Worm (Caenorhabditis elegans) whole organism, late embryonic: Measurements from ENCODE around the gene C02F12.5.

Experiments
- C08G9.2 ChIP-seq: sonication (generic microtip); optimal IDR thresholded peaks from 2 replicates; lab custom pipeline; 2016; ENCODE audit warnings: mild to moderate bottlenecking, missing genetic modification characterization, moderate library complexity, missing compliant biosample characterization
- F13H6.1 ChIP-seq: sonication (generic microtip); optimal IDR thresholded peaks from 2 replicates; lab custom pipeline; 2016; ENCODE audit warnings: missing genetic modification characterization, missing compliant biosample characterization
- T23F11.4 ChIP-seq: fragments of 200-800 bp; sonication (Bioruptor generic); optimal IDR thresholded peaks from 2 replicates; lab custom pipeline; 2018; ENCODE audit warnings: mild to moderate bottlenecking, missing genetic modification characterization, missing compliant biosample characterization
- Y22D7AL.16 ChIP-seq: sonication (generic microtip); optimal IDR thresholded peaks from 2 replicates; lab custom pipeline; 2016; ENCODE audit warnings: missing genetic modification characterization, missing compliant biosample characterization
- ahr-1 ChIP-seq: sonication (generic microtip); optimal IDR thresholded peaks from 2 replicates; lab custom pipeline; 2016; ENCODE audit warnings: missing genetic modification characterization, missing compliant biosample characterization
- ama-1 ChIP-seq: fragments of 150-350 bp; optimal IDR thresholded peaks from 2 replicates; lab custom pipeline; 2014
- ceh-18 ChIP-seq: sonication (generic microtip); optimal IDR thresholded peaks from 2 replicates; lab custom pipeline; 2016; ENCODE audit warnings: missing genetic modification characterization, missing compliant biosample characterization
- ceh-19 ChIP-seq: fragments of 200-800 bp; sonication (Bioruptor generic); optimal IDR thresholded peaks from 2 replicates; lab custom pipeline; 2018; ENCODE audit warnings: mild to moderate bottlenecking, missing genetic modification characterization, missing compliant biosample characterization
- ceh-2 ChIP-seq: sonication (generic microtip); optimal IDR thresholded peaks from 2 replicates; lab custom pipeline; 2016; ENCODE audit warnings: missing genotype, missing genetic modification characterization, missing compliant biosample characterization
- ceh-22 ChIP-seq: sonication (generic microtip); optimal IDR thresholded peaks from 2 replicates; lab custom pipeline; 2017; ENCODE audit warnings: missing biosample characterization, missing genetic modification characterization
- ceh-30 ChIP-seq: fragments of 150-350 bp; optimal IDR thresholded peaks from 2 replicates; lab custom pipeline; 2014; ENCODE audit warnings: missing biosample characterization, missing genetic modification characterization
- ceh-31 ChIP-seq: sonication (generic microtip); optimal IDR thresholded peaks from 2 replicates; lab custom pipeline; 2016; ENCODE audit warnings: missing genetic modification characterization, missing compliant biosample characterization
- ceh-6 ChIP-seq: fragments of 200-800 bp; sonication (Bioruptor generic); optimal IDR thresholded peaks from 2 replicates; lab custom pipeline; 2018; ENCODE audit warnings: mild to moderate bottlenecking, missing genetic modification characterization, missing compliant biosample characterization
- ceh-9 ChIP-seq: sonication (generic microtip); optimal IDR thresholded peaks from 2 replicates; lab custom pipeline; 2016; ENCODE audit warnings: mild to moderate bottlenecking, missing genetic modification characterization, inconsistent platforms, missing compliant biosample characterization
- dmd-4 ChIP-seq: sonication (generic microtip); optimal IDR thresholded peaks from 2 replicates; lab custom pipeline; 2016; ENCODE audit warnings: borderline replicate concordance, missing genetic modification characterization, missing compliant biosample characterization
- elt-2 ChIP-seq: sonication (generic microtip); optimal IDR thresholded peaks from 2 replicates; lab custom pipeline; 2016; ENCODE audit warnings: missing genetic modification reagents, missing genetic modification characterization, missing compliant biosample characterization
- elt-4 ChIP-seq: sonication (generic microtip); optimal IDR thresholded peaks from 2 replicates; lab custom pipeline; 2016; ENCODE audit warnings: missing genetic modification characterization, missing compliant biosample characterization
- ets-4 ChIP-seq: sonication (generic microtip); optimal IDR thresholded peaks from 2 replicates; lab custom pipeline; 2016; ENCODE audit warnings: missing genetic modification characterization, missing compliant biosample characterization
- fax-1 ChIP-seq: sonication (generic microtip); optimal IDR thresholded peaks from 2 replicates; lab custom pipeline; 2016; ENCODE audit warnings: missing genotype, missing genetic modification characterization, missing compliant biosample characterization
- fkh-6 ChIP-seq: sonication (generic microtip); optimal IDR thresholded peaks from 2 replicates; lab custom pipeline; 2016; ENCODE audit warnings: missing genetic modification characterization, missing compliant biosample characterization
- gmeb-2 ChIP-seq: sonication (generic microtip); optimal IDR thresholded peaks from 2 replicates; lab custom pipeline; 2016; ENCODE audit warnings: missing genetic modification characterization, inconsistent platforms, missing compliant biosample characterization
- hlh-13 ChIP-seq: fragments of 200-800 bp; sonication (Bioruptor generic); optimal IDR thresholded peaks from 2 replicates; lab custom pipeline; 2018; ENCODE audit warnings: mild to moderate bottlenecking, missing genetic modification characterization, missing compliant biosample characterization
- hlh-6 ChIP-seq: sonication (generic microtip); optimal IDR thresholded peaks from 2 replicates; lab custom pipeline; 2016; ENCODE audit warnings: missing genotype, missing genetic modification characterization, missing compliant biosample characterization
- hlh-8 ChIP-seq: sonication (generic microtip); optimal IDR thresholded peaks from 2 replicates; lab custom pipeline; 2016; ENCODE audit warnings: missing genotype, missing genetic modification characterization, missing compliant biosample characterization
- lim-6 ChIP-seq: sonication (generic microtip); optimal IDR thresholded peaks from 2 replicates; lab custom pipeline; 2016; ENCODE audit warnings: missing genetic modification characterization, missing compliant biosample characterization
- lin-11 ChIP-seq: fragments of 200-800 bp; sonication (Bioruptor generic); optimal IDR thresholded peaks from 2 replicates; lab custom pipeline; 2018; ENCODE audit warnings: mild to moderate bottlenecking, missing genetic modification characterization, missing compliant biosample characterization
- madf-2 ChIP-seq: sonication (generic microtip); optimal IDR thresholded peaks from 2 replicates; lab custom pipeline; 2017; ENCODE audit warnings: missing genetic modification characterization, missing compliant biosample characterization
- mec-3 ChIP-seq: sonication (generic microtip); optimal IDR thresholded peaks from 2 replicates; lab custom pipeline; 2016; ENCODE audit warnings: borderline replicate concordance, missing genetic modification characterization, missing compliant biosample characterization
- nhr-11 ChIP-seq: fragments of 150-350 bp; optimal IDR thresholded peaks from 2 replicates; lab custom pipeline; 2014; ENCODE audit warnings: missing biosample characterization, missing genetic modification characterization
- pag-3 ChIP-seq: sonication (generic microtip); optimal IDR thresholded peaks from 2 replicates; lab custom pipeline; 2016; ENCODE audit warnings: missing compliant biosample characterization, missing genetic modification characterization, borderline replicate concordance
- pat-9 ChIP-seq: fragments of 200-800 bp; sonication (Bioruptor generic); optimal IDR thresholded peaks from 2 replicates; lab custom pipeline; 2018; ENCODE audit warnings: mild to moderate bottlenecking, missing genetic modification characterization, moderate library complexity, missing compliant biosample characterization
- pha-2 ChIP-seq: sonication (generic microtip); optimal IDR thresholded peaks from 2 replicates; lab custom pipeline; 2017; ENCODE audit warnings: mild to moderate bottlenecking, missing genetic modification characterization, missing compliant biosample characterization
- pha-4 ChIP-seq: fragments of 150-350 bp; optimal IDR thresholded peaks from 2 replicates; lab custom pipeline; 2018; ENCODE audit warnings: missing biosample characterization, missing genetic modification reagents, missing genetic modification characterization
- pros-1 ChIP-seq: fragments of 150-350 bp; optimal IDR thresholded peaks from 2 replicates; lab custom pipeline; 2014; ENCODE audit warnings: missing biosample characterization, missing genetic modification reagents, missing genetic modification characterization
- rnt-1 ChIP-seq: sonication (generic microtip); optimal IDR thresholded peaks from 2 replicates; lab custom pipeline; 2016; ENCODE audit warnings: missing genetic modification characterization, missing compliant biosample characterization
- sox-4 ChIP-seq: sonication (generic microtip); optimal IDR thresholded peaks from 2 replicates; lab custom pipeline; 2017; ENCODE audit warnings: mild to moderate bottlenecking, missing genetic modification characterization, inconsistent platforms, missing compliant biosample characterization
- tbx-2 ChIP-seq: sonication (generic microtip); optimal IDR thresholded peaks from 2 replicates; lab custom pipeline; 2016; ENCODE audit warnings: missing genetic modification characterization, missing compliant biosample characterization
- tbx-7 ChIP-seq: sonication (generic microtip); optimal IDR thresholded peaks from 2 replicates; lab custom pipeline; 2016; ENCODE audit warnings: missing genotype, missing genetic modification characterization, missing compliant biosample characterization
- ttx-3 ChIP-seq: sonication (generic microtip); optimal IDR thresholded peaks from 2 replicates; lab custom pipeline; 2016; ENCODE audit warnings: missing genetic modification reagents, missing genetic modification characterization, missing compliant biosample characterization
- unc-3 ChIP-seq, 2 experiments: fragments of 200-800 bp in 1 of 2; sonication (Bioruptor generic) in 1 of 2; sonication (generic microtip) in 1 of 2; conservative IDR thresholded peaks in 1 of 2; optimal IDR thresholded peaks in 1 of 2; 2 replicates each; pipeline versions ENCODE4 v1.3.6 to Lab custom; 2016 to 2022; ENCODE audit warnings: missing compliant biosample characterization in 2 of 2, missing genetic modification characterization in 2 of 2, missing genetic modification reagents in 1 of 2
- unc-42 ChIP-seq: sonication (generic microtip); optimal IDR thresholded peaks from 2 replicates; lab custom pipeline; 2016; ENCODE audit warnings: missing genotype, missing genetic modification characterization, missing compliant biosample characterization
- unc-55 ChIP-seq: sonication (generic microtip); optimal IDR thresholded peaks from 2 replicates; lab custom pipeline; 2017; ENCODE audit warnings: missing biosample characterization, missing genetic modification reagents, missing genetic modification characterization
- zip-5 ChIP-seq: sonication (generic microtip); optimal IDR thresholded peaks from 2 replicates; lab custom pipeline; 2016; ENCODE audit warnings: missing genetic modification characterization, missing compliant biosample characterization
- ztf-16 ChIP-seq: sonication (generic microtip); optimal IDR thresholded peaks from 2 replicates; lab custom pipeline; 2017; ENCODE audit warnings: missing genetic modification characterization, missing compliant biosample characterization

The C02F12.5 gene

ce11 chrX:3709747-3710146, 37.8 kb upstream of the C02F12.5 start:
- TF ChIP-seq mec-3 (no peak), fkh-6 (tag; lab: Kevin White, UChicago) (no peak), zip-5 (tag; lab: Kevin White, UChicago) (no peak), pros-1 (tag; lab: Kevin White, UChicago) (no peak), lin-11 (no peak), pha-2 (tag; lab: Kevin White, UChicago) (no peak), tbx-2 (no peak), ceh-30 (tag; lab: Kevin White, UChicago) (no peak), hlh-8 (tag; lab: Kevin White, UChicago) (no peak), ttx-3 (tag; lab: Kevin White, UChicago) (no peak), gmeb-2 (tag; lab: Kevin White, UChicago) (no peak), hlh-6 (tag; lab: Kevin White, UChicago) (no peak), ahr-1 (tag; lab: Kevin White, UChicago) (no peak), pha-4 (tag; lab: Kevin White, UChicago) (no peak), madf-2 (tag; lab: Kevin White, UChicago) (no peak), ceh-2 (tag; lab: Kevin White, UChicago) (no peak)

DNA sequence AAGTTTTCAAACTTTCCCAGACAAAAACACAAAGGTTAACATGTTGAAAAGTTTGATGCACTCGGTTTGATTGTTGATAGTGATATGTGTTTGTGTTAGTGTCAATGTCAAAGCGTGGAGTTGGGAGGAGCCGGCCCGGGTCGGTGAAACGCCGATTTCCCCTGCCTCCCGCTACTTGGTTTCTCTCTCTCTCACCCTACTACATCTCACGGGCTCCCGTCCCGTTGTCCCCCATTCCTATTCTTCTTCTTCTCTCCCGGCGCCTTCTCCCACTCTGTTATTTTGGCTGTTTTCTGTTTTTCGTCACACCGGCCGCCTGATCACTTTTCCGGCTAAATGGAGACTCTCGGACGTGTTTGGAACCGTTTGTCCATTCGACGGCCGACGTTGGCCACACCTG, 34.4 kb upstream of the C02F12.5 start:
- TF ChIP-seq unc-42: no peak
- TF ChIP-seq ceh-18 (tag; lab: Kevin White, UChicago): no peak
- no peak for TF ChIP-seq nhr-11
- TF ChIP-seq ceh-22 (tag; lab: Kevin White, UChicago): no peak
- TF ChIP-seq pha-2 (tag; lab: Kevin White, UChicago): no peak
- no peak for TF ChIP-seq C08G9.2
- no peak for TF ChIP-seq lim-6 (tag; lab: Kevin White, UChicago)
- TF ChIP-seq rnt-1 (tag; lab: Kevin White, UChicago): peak; percentile 41
- no peak for TF ChIP-seq tbx-2
- no peak for TF ChIP-seq ets-4 (tag; lab: Kevin White, UChicago)
- no peak for TF ChIP-seq ceh-6
- peak; percentile 14 for TF ChIP-seq hlh-6 (tag; lab: Kevin White, UChicago)

- TF ChIP-seq ceh-19 (GFP tag; lab: Kevin White, UChicago) (no peak), hlh-13 (GFP tag; lab: Kevin White, UChicago) (no peak), sox-4 (tag; lab: Kevin White, UChicago) (no peak), dmd-4 (tag; lab: Kevin White, UChicago) (no peak), ets-4 (tag; lab: Kevin White, UChicago) (no peak), lin-11 (no peak), rnt-1 (tag; lab: Kevin White, UChicago) (no peak), ceh-22 (tag; lab: Kevin White, UChicago) (no peak), unc-3 (GFP tag; conservative IDR thresholded peaks at IDR 0.05; lab: Robert Waterston, UW) (no peak), unc-3 (tag; optimal IDR thresholded peaks at IDR 0.05; lab: Kevin White, UChicago) (no peak), elt-2 (tag; lab: Kevin White, UChicago) (no peak), pat-9 (tag; lab: Kevin White, UChicago) (no peak), elt-4 (tag; lab: Kevin White, UChicago) (no peak), hlh-8 (tag; lab: Kevin White, UChicago) (no peak), hlh-6 (tag; lab: Kevin White, UChicago) (no peak), ceh-31 (no peak), ztf-16 (tag; lab: Kevin White, UChicago) (no peak), tbx-7 (no peak)
Observed at ce11 chrX:3705319-3705718, 33.4 kb upstream of the C02F12.5 start.

DNA sequence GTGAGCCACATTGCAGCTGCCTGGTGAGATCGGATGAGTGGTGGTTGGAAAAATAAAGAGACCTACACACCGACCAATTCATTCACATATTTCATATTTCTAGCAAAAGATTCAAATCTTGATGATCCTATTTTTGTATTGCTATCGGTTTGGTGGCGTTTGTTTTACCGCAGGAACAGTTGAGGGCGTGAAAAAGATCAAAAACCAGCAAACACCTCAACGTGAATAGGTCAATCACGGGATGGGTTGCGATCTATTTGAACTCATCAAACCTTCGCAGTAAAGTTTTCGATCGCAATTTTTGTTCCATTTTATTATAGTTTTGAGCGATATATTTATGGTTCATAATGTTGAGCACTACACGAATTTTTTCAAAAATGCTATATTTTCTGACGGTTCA, 30.0 kb upstream of the C02F12.5 start:
- TF ChIP-seq T23F11.4 (GFP tag; lab: Kevin White, UChicago) (no peak), ahr-1 (tag; lab: Kevin White, UChicago) (no peak), pag-3 (tag; lab: Kevin White, UChicago) (no peak), ama-1 (lab: Kevin White, UChicago) (no peak), fax-1 (tag; lab: Kevin White, UChicago) (no peak), F13H6.1 (tag; lab: Kevin White, UChicago) (no peak), ceh-9 (tag; lab: Kevin White, UChicago) (no peak), unc-55 (GFP tag; lab: Kevin White, UChicago) (no peak), Y22D7AL.16 (tag; lab: Kevin White, UChicago) (no peak)
- TF ChIP-seq, all 69 proteins: peak for 0
